Fruit fly (Drosophila melanogaster) whole organism, embryonic: ENCODE data around the gene AnxB9.

Experiments
- Adf1 ChIP-seq: fragments of 200-800 bp; sonication (Bioruptor generic); IDR thresholded peaks from 2 replicates; pipeline ENCODE4 v1.3.6; 2022; ENCODE audit warnings: missing biosample characterization, missing genetic modification characterization
- Bteb2 ChIP-seq: fragments of 200-800 bp; sonication (Bioruptor generic); optimal IDR thresholded peaks from 2 replicates; lab custom pipeline; 2016; ENCODE audit warnings: missing biosample characterization, missing genetic modification characterization
- CG11093 ChIP-seq: fragments of 200-800 bp; sonication (Bioruptor generic); IDR thresholded peaks from 3 replicates; pipeline ENCODE4 v1.3.6; 2022; ENCODE audit warnings: missing biosample characterization, missing genetic modification characterization
- CG12104 ChIP-seq: fragments of 200-800 bp; sonication (Bioruptor generic); optimal IDR thresholded peaks from 3 replicates; lab custom pipeline; 2016; ENCODE audit warnings: missing biosample characterization, missing genetic modification characterization
- CG1647 ChIP-seq: fragments of 200-800 bp; sonication (Bioruptor generic); optimal IDR thresholded peaks from 3 replicates; lab custom pipeline; 2016; ENCODE audit warnings: missing biosample characterization, missing genetic modification characterization
- CG17612 ChIP-seq: fragments of 200-800 bp; sonication (Bioruptor generic); IDR thresholded peaks from 2 replicates; pipeline ENCODE4 v1.3.6; 2022; ENCODE audit warnings: missing biosample characterization, missing genetic modification characterization
- D ChIP-seq, 2 experiments: fragments of 200-800 bp in 1 of 2; fragments of >200 bp in 1 of 2; sonication (Bioruptor generic) in 1 of 2; optimal IDR thresholded peaks; 2 replicates in 1 of 2; 3 replicates in 1 of 2; lab custom pipeline; 2017; ENCODE audit warnings: mild to moderate bottlenecking in 1 of 2, missing biosample characterization in 1 of 2, missing genetic modification characterization in 1 of 2, missing genetic modification reagents in 1 of 2
- Neu2 ChIP-seq: fragments of 200-800 bp; sonication (Bioruptor generic); optimal IDR thresholded peaks from 3 replicates; lab custom pipeline; 2016; ENCODE audit warnings: missing biosample characterization, missing genetic modification characterization, borderline replicate concordance
- Nf-YC ChIP-seq: fragments of 200-800 bp; optimal IDR thresholded peaks from 3 replicates; lab custom pipeline; 2019; ENCODE audit warnings: missing biosample characterization, mild to moderate bottlenecking, missing genetic modification characterization, moderate library complexity
- Pdp1 ChIP-seq, 2 experiments: fragments of 200-800 bp; sonication (Bioruptor generic); optimal IDR thresholded peaks; 3 replicates each; lab custom pipeline; 2016; ENCODE audit warnings: missing biosample characterization in 2 of 2, missing genetic modification characterization in 2 of 2, mild to moderate bottlenecking in 1 of 2, moderate library complexity in 1 of 2
- Sin3A ChIP-seq: fragments of >200 bp; optimal IDR thresholded peaks from 2 replicates; lab custom pipeline; 2018
- da ChIP-seq: fragments of 200-800 bp; sonication (Bioruptor generic); optimal IDR thresholded peaks from 2 replicates; lab custom pipeline; 2016; ENCODE audit warnings: missing biosample characterization, missing genetic modification characterization
- gcm2 ChIP-seq: fragments of 200-800 bp; sonication (Bioruptor generic); optimal IDR thresholded peaks from 2 replicates; lab custom pipeline; 2016; ENCODE audit warnings: missing biosample characterization, missing genetic modification characterization

DNA sequence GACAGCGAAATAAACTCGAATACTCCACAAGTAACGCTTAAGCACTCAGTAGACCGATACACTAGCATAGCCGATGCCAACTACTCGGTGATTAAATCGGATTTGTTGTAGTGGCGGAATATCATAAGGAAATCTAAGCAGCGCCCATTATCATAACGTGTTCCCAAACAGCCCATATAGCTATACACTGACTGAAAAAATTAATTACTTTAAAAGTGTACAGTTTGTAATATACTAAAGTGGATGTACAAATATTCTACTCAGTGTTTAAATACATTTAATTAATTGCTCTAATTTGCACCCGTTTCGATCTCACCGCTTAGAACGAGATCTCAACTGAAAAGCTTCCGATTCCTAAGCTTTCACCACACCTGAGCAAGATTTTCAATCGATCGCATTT, 16.3 kb upstream of the AnxB9 start, which contains the start of gene CG7079:
- TF ChIP-seq CG11093 (GFP tag; lab: Robert Waterston, UW) (no peak), Neu2 (no peak), D (optimal IDR thresholded peaks at IDR 0.05; lab: Kevin White, UChicago) (no peak), D (GFP tag; optimal IDR thresholded peaks at IDR 0.05; lab: Kevin White, UChicago) (no peak), Sin3A (lab: Kevin White, UChicago) (no peak), CG17612 (GFP tag; lab: Robert Waterston, UW) (no peak), Bteb2 (no peak), Nf-YC (tag; lab: Kevin White, UChicago) (no peak), Adf1 (GFP tag; lab: Robert Waterston, UW) (no peak), da (GFP tag; lab: Kevin White, UChicago) (no peak), CG12104 (GFP tag; lab: Kevin White, UChicago) (no peak), gcm2 (GFP tag; lab: Kevin White, UChicago) (no peak), CG1647 (GFP tag; lab: Kevin White, UChicago) (no peak), Pdp1 (GFP tag; optimal IDR thresholded peaks at IDR 0.05; lab: Kevin White, UChicago) (no peak)
